Fruit fly (Drosophila melanogaster): ENCODE results near the gene CG2258.

DNA sequence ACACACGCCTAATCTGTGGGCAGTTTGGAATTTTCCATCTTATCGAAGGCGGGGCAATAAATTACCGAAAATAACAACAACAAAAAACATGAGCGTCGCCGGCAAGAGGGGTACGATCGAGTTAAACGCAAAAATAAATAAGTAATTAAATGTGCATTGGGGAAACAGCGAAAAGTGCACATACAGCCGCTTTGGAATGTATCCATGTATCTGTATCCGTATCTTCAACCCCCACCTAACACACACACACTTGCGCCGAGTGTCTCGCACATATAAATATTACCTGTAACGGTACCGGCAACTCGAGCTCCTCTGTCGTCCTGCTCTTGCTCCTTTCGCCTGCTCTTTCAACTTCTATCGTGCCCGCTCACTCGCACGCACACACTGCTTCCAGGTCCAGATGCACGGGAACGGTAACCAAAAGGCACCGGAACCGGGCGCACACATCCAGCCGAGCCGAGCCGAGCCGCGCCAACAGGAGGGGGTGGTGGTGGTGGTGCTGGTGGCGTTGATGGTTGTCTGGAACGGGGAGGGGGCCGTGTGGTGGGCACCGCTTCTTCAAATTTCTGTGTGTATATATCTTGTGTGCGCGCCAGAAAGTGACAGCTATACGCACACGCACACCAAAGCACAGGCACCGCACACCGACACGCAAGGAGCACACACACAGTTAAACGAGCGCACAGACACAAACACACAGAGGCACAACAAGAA, 39.6 kb upstream of the CG2258 start:
- TF ChIP-seq usp (GFP tag; optimal IDR thresholded peaks at IDR 0.05) (no peak), pan (optimal IDR thresholded peaks at IDR 0.05) (no peak), CG8478 (optimal IDR thresholded peaks at IDR 0.05) (peak; percentile 87)

All from whole organism.